Worm (Caenorhabditis elegans): Measurements from ENCODE around the gene lgc-22.

DNA sequence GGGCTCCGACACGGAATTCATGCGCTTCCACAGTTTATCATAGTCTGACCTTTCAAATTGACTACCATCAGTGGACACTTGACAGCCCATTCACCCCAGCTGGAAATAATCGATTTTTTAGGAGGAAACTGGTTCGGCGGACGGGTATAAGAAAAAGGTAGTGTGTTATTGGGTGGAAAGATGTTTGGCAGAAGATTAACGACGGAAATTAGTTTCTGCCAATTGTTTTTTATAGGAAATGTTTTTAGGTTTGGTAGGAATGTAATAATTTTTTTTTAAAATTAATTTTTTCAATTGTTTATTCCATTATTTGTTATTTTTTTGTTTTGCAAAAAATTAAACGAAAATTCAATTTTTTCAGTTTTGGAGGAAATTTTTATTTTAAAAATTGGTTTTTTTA is 2.1 kb upstream of the lgc-22 start, which contains the start of gene F15E6.9:
- TF ChIP-seq aly-2 (tag; optimal IDR thresholded peaks at IDR 0.05) (no peak), zag-1 (tag; optimal IDR thresholded peaks at IDR 0.05) (no peak), hmg-1.1 (GFP tag; IDR thresholded peaks at IDR 0.05) (no peak), lin-39 (tag; optimal IDR thresholded peaks at IDR 0.05) (no peak), unc-62 (GFP tag; optimal IDR thresholded peaks at IDR 0.05 in 1 of 2) (no peak), unc-62 (tag; optimal IDR thresholded peaks at IDR 0.05) (no peak), tag-97 (GFP tag; IDR thresholded peaks at IDR 0.05) (no peak)
